Fruit fly (Drosophila melanogaster): Measurements from ENCODE around the gene CG45095.

DNA sequence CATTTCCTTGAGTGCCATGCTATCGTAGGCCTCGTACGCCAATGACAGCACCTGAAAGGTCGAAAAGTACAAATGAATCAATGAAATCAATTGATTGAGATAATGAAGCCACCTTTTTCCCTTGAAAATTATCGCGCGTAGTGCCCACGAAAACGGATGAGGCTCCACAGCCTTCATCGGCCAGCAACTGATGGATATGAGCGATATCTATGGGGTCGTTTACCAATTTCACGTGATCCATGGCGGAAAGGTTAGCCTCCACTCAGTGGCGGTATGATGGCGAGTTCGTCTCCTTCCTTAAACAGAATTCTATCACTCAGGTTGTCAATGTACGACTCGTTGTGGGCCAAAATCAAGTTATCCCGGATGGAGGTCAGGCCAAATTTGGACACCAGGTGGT is 24.5 kb downstream of the CG45095 start:
- no peak for TF ChIP-seq ttk (optimal IDR thresholded peaks at IDR 0.05)
- no peak for TF ChIP-seq insv (optimal IDR thresholded peaks at IDR 0.05)
- no peak for TF ChIP-seq psq (optimal IDR thresholded peaks at IDR 0.05)

Measured in Kc167 (cell line).